Fruit fly (Drosophila melanogaster): Measurements from ENCODE around the gene Hsp70Ab.

- TF ChIP-seq Clk (GFP tag; optimal IDR thresholded peaks at IDR 0.05) = peak; percentile 80
- no peak for TF ChIP-seq cnc (optimal IDR thresholded peaks at IDR 0.05)
Observed at dm6 chr3R:11962739-11963214, 4.4 kb downstream of the Hsp70Ab start, which contains the start of the genes CG3281 and aurA.

Measured in whole organism, adult.